Worm (Caenorhabditis elegans) whole organism, dauer: Measurements from ENCODE around the gene C31C9.7.

ENCODE experiments used
- unc-62 ChIP-seq: sonication (generic microtip); optimal IDR thresholded peaks from 2 replicates; lab custom pipeline; 2017; ENCODE audit warnings: missing biosample characterization, missing genetic modification reagents, missing genetic modification characterization

The C31C9.7 gene

ce11 chrII:13717393-13718367 is 48.8 kb downstream of the C31C9.7 start:
- TF ChIP-seq unc-62 (GFP tag; lab: Kevin White, UChicago): no peak
